Fruit fly (Drosophila melanogaster): Measurements from ENCODE around the gene MESR3.

The MESR3 gene

dm6 chr2L:18616019-18616418, 1.0 kb upstream of the MESR3 start, which contains the start of gene IFT46:
TSS of gene IFT46 (minus strand) at chr2L:18616106.
- no peak for TF ChIP-seq noc (tag; optimal IDR thresholded peaks at IDR 0.05)

dm6 chr2L:18620153-18620552, 3.1 kb downstream of the MESR3 start:
- TF ChIP-seq noc (tag; optimal IDR thresholded peaks at IDR 0.05): no peak

dm6 chr2L:18621357-18622211, 4.5 kb downstream of the MESR3 start:
- peak; percentile 96 for TF ChIP-seq noc (tag; optimal IDR thresholded peaks at IDR 0.05)

dm6 chr2L:18623435-18623834, 6.4 kb downstream of the MESR3 start:
- TF ChIP-seq noc (tag; optimal IDR thresholded peaks at IDR 0.05): no peak

dm6 chr2L:18624362-18624761, 7.3 kb downstream of the MESR3 start:
- TF ChIP-seq noc (tag; optimal IDR thresholded peaks at IDR 0.05): no peak

- TF ChIP-seq noc (tag; optimal IDR thresholded peaks at IDR 0.05): peak; percentile 37
These were observed 8.0 kb downstream of the MESR3 start for dm6 chr2L:18625009-18625408.

dm6 chr2L:18625470-18625869, 8.4 kb downstream of the MESR3 start:
- no peak for TF ChIP-seq noc (tag; optimal IDR thresholded peaks at IDR 0.05)

dm6 chr2L:18626987-18627386, 9.9 kb downstream of the MESR3 start:
- TF ChIP-seq noc (tag; optimal IDR thresholded peaks at IDR 0.05): peak; percentile 66

dm6 chr2L:18628104-18628503, 11.0 kb downstream of the MESR3 start:
- no peak for TF ChIP-seq noc (tag; optimal IDR thresholded peaks at IDR 0.05)

dm6 chr2L:18629144-18629543, 12.1 kb downstream of the MESR3 start:
- no peak for TF ChIP-seq noc (tag; optimal IDR thresholded peaks at IDR 0.05)

dm6 chr2L:18630611-18631221, 13.7 kb downstream of the MESR3 start:
- TF ChIP-seq noc (tag; optimal IDR thresholded peaks at IDR 0.05): no peak

dm6 chr2L:18632389-18632788, 15.3 kb downstream of the MESR3 start:
- no peak for TF ChIP-seq noc (tag; optimal IDR thresholded peaks at IDR 0.05)

- TF ChIP-seq noc (tag; optimal IDR thresholded peaks at IDR 0.05): no peak
These were observed 21.9 kb downstream of the MESR3 start for dm6 chr2L:18638945-18639344.

- TF ChIP-seq noc (tag; optimal IDR thresholded peaks at IDR 0.05): no peak
These were observed 24.0 kb downstream of the MESR3 start for dm6 chr2L:18641087-18641486.

- no peak for TF ChIP-seq noc (tag; optimal IDR thresholded peaks at IDR 0.05)
These were observed 28.4 kb downstream of the MESR3 start for dm6 chr2L:18645468-18645867.

- no peak for TF ChIP-seq noc (tag; optimal IDR thresholded peaks at IDR 0.05)
These were observed 31.0 kb downstream of the MESR3 start for dm6 chr2L:18647857-18648652.
